Fruit fly (Drosophila melanogaster): ENCODE results near the gene CG14191.
A peak's percentile ranks its signal among the peaks of the same experiment; 100 is the strongest.

The CG14191 gene

dm6 chrX:19068873-19069272 is 12.6 kb upstream of the CG14191 start, which contains the start of gene CG34330:
TSS of gene CG34330 (minus strand) at chrX:19068973.
- TF ChIP-seq Sox102F (GFP tag; optimal IDR thresholded peaks at IDR 0.05) (no peak), pdm3 (GFP tag; optimal IDR thresholded peaks at IDR 0.05) (peak; percentile 5)

DNA sequence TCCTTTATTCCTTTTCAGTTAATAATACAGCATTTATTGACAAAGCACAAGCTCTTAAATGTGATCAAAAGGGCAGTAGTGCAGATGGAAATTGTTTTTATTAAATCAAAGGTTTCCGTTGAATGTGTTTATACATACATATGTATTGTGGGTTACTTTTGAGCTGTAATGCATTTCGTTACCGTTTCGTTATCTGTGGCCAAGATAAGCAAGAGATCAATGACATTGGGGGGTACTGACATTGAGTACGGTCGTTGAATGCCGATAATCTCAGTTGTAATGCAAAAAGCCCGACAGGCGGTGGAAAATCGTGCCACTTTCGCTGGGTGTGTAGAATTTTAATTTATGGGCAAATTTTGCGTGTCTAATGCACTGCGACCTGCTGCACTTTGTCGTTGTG is 8.5 kb upstream of the CG14191 start:
- TF ChIP-seq svp (GFP tag) (peak; percentile 83), vri (GFP tag; optimal IDR thresholded peaks at IDR 0.05) (peak; percentile 12), CG7368 (GFP tag; optimal IDR thresholded peaks at IDR 0.05) (no peak)

DNA sequence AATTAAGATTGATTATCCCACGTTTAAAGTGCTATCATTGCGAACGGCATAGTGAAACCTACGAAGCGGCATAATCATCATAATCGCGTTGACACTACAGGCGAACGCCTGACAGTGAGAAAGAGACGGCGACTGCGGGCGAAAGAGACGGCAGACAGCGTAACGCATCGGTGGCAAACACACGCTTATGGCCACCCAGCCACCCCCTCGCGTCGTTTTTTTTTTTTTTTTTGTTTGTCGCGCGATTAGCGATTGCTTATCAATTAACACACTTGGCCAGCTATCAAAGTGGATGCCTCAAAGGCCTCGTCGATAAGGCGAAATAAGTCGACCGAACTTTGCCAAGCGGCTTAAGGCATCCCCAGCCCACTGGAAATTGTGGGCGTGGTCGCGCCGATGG is 7.6 kb upstream of the CG14191 start:
- peak; percentile 79 for TF ChIP-seq svp (GFP tag)
- no peak for TF ChIP-seq CG6163 (GFP tag; IDR thresholded peaks at IDR 0.05)
- no peak for TF ChIP-seq CG9139 (GFP tag; optimal IDR thresholded peaks at IDR 0.05)
- TF ChIP-seq Hr38 (GFP tag; optimal IDR thresholded peaks at IDR 0.05): no peak
- peak; percentile 31 for TF ChIP-seq fkh (GFP tag; optimal IDR thresholded peaks at IDR 0.05)
- TF ChIP-seq vri (GFP tag; optimal IDR thresholded peaks at IDR 0.05): peak; percentile 22
- TF ChIP-seq spab (GFP tag; optimal IDR thresholded peaks at IDR 0.05): no peak
- no peak for TF ChIP-seq dsx (GFP tag; optimal IDR thresholded peaks at IDR 0.05; ENCODE audit: poor library complexity, severe bottlenecking)
- TF ChIP-seq pdm3 (GFP tag; optimal IDR thresholded peaks at IDR 0.05): no peak
- TF ChIP-seq CG11902 (GFP tag; optimal IDR thresholded peaks at IDR 0.05): no peak
- TF ChIP-seq CG34406 (GFP tag; optimal IDR thresholded peaks at IDR 0.05): no peak
- no peak for TF ChIP-seq CG32006 (GFP tag; optimal IDR thresholded peaks at IDR 0.05)
- TF ChIP-seq dac (GFP tag; optimal IDR thresholded peaks at IDR 0.05): no peak
- TF ChIP-seq Eip78C (GFP tag): peak; percentile 24

- TF ChIP-seq net (GFP tag; optimal IDR thresholded peaks at IDR 0.05) (no peak), CG11902 (GFP tag; optimal IDR thresholded peaks at IDR 0.05) (no peak), Sox102F (GFP tag; optimal IDR thresholded peaks at IDR 0.05) (no peak), CG1621 (tag; optimal IDR thresholded peaks at IDR 0.05) (no peak), CG15336 (GFP tag; IDR thresholded peaks at IDR 0.05) (no peak), dac (GFP tag; optimal IDR thresholded peaks at IDR 0.05) (no peak), dsx (GFP tag; optimal IDR thresholded peaks at IDR 0.05; ENCODE audit: poor library complexity, severe bottlenecking) (no peak), CG6808 (GFP tag; optimal IDR thresholded peaks at IDR 0.05) (no peak), CG32006 (GFP tag; optimal IDR thresholded peaks at IDR 0.05) (no peak), fkh (GFP tag; optimal IDR thresholded peaks at IDR 0.05) (no peak)
Observed at dm6 chrX:19074585-19074984, 6.9 kb upstream of the CG14191 start.

DNA sequence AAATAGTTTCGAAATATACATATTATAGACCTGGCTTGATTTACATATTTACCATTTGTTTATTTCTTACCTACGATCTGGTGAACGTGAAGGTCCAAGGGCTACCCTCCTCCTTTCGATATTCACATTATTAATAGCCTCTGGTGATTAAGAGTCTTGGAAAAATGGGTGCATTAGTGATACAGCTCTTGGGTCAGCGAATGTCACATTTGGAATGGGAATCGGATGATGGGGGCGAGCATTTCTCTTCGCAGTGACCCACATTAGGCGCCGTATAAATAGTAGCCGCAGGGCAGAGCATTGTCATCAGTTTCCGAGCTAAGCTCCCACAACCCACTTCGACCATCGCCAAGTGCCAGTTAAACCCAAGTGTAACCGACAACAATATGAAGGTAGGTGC is 4.0 kb upstream of the CG14191 start, which contains the start of gene CG7406:
Gene CG7406 (plus strand): TSS at position 301 of the 400 bp plus-strand sequence.
- TF ChIP-seq CG4318 (GFP tag; optimal IDR thresholded peaks at IDR 0.05): no peak
- TF ChIP-seq cyc (GFP tag; optimal IDR thresholded peaks at IDR 0.05): no peak
- TF ChIP-seq Hr38 (GFP tag; optimal IDR thresholded peaks at IDR 0.05): no peak
- no peak for TF ChIP-seq CG10631 (GFP tag; optimal IDR thresholded peaks at IDR 0.05)
- no peak for TF ChIP-seq eg (GFP tag; IDR thresholded peaks at IDR 0.05)
- TF ChIP-seq Hr39 (GFP tag; optimal IDR thresholded peaks at IDR 0.05): no peak
- no peak for TF ChIP-seq CG1621 (tag; optimal IDR thresholded peaks at IDR 0.05)
- no peak for TF ChIP-seq lz (GFP tag; optimal IDR thresholded peaks at IDR 0.05)
- no peak for TF ChIP-seq CG8319 (GFP tag; optimal IDR thresholded peaks at IDR 0.05)
- TF ChIP-seq CG34406 (GFP tag; optimal IDR thresholded peaks at IDR 0.05): no peak
- TF ChIP-seq Eip75B (GFP tag; optimal IDR thresholded peaks at IDR 0.05): no peak

dm6 chrX:19083190-19083589 is 1.7 kb downstream of the CG14191 start, which contains the start of gene CG7423:
TSS of gene CG7423 (minus strand) at chrX:19083290.
- no peak for TF ChIP-seq Blimp-1 (GFP tag; optimal IDR thresholded peaks at IDR 0.05)
- no peak for TF ChIP-seq CG10669 (GFP tag; optimal IDR thresholded peaks at IDR 0.05)
- TF ChIP-seq achi (GFP tag; optimal IDR thresholded peaks at IDR 0.05): no peak

Data from whole organism, prepupa.